Fruit fly (Drosophila melanogaster): Measurements from ENCODE around the gene CG43077.

Gene CG43077

DNA sequence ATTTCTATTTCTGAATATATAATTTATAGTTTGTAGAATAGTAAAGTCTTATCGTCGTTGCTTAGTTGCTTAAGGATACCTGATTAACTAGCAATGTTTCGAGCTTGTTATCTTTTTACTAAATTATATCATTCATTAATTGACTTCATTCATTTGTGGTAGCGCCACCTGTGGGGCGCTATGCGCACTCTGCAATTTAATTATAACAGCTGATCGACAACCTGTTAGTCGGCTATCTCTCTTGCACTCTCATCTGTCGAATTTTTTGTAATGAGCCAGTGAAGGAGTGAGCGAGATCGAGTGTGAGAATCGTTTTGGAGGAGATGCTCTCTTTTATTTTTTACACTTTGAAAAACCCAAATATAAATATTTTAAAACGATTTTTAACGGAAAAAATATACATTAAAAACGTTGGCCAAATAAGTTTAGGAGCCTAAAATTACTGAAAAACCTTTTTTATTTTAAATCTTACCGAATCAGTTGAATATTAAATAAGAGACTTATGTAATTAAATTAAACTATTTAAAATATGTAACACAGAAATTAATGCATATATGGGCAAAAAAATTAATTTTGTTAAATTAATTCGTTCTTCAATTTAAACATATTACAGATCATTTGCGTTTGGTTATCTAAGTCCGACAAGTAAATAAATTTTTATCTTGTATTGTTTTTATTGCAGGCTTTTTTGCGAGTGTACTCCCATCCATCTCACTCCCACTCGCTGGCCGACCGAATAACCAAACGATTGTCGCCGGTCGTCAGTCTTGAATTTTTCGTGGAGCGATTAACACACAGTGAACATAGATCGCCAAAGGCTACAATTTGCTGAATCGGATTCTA, 23.0 kb upstream of the CG43077 start, which contains the start of the genes CG16700 and CG4991 (continued):
- peak; percentile 22 for TF ChIP-seq CG16779 (tag; optimal IDR thresholded peaks at IDR 0.05)
- TF ChIP-seq ss (GFP tag; optimal IDR thresholded peaks at IDR 0.05) = peak; percentile 58 to 82
- TF ChIP-seq Met (GFP tag; optimal IDR thresholded peaks at IDR 0.05) = peak; percentile 70
- peak; percentile 71 for TF ChIP-seq net (GFP tag; optimal IDR thresholded peaks at IDR 0.05)
- TF ChIP-seq Smox (GFP tag; optimal IDR thresholded peaks at IDR 0.05) = peak; percentile 74
- TF ChIP-seq spab (GFP tag; optimal IDR thresholded peaks at IDR 0.05) = peak; percentile 39
- TF ChIP-seq CG11902 (GFP tag; optimal IDR thresholded peaks at IDR 0.05) = peak; percentile 58
- peak; percentile 63 for TF ChIP-seq Sox15 (GFP tag; optimal IDR thresholded peaks at IDR 0.05)
- TF ChIP-seq Gug (GFP tag; IDR thresholded peaks at IDR 0.05) = peak; percentile 45; the same call in 1 of the 2 replicates
- TF ChIP-seq dac (GFP tag; optimal IDR thresholded peaks at IDR 0.05) = no peak
- peak; percentile 46 for TF ChIP-seq CG7368 (GFP tag; optimal IDR thresholded peaks at IDR 0.05)
- peak; percentile 34 for TF ChIP-seq CG10669 (GFP tag; optimal IDR thresholded peaks at IDR 0.05)
- TF ChIP-seq CG15336 (GFP tag; IDR thresholded peaks at IDR 0.05) = peak; percentile 78
- TF ChIP-seq CG6792 (GFP tag; optimal IDR thresholded peaks at IDR 0.05) = peak; percentile 71
- TF ChIP-seq CG11762 (GFP tag; optimal IDR thresholded peaks at IDR 0.05; ENCODE audit: insufficient read depth) = peak; percentile 31
- peak; percentile 57 for TF ChIP-seq CG8319 (GFP tag; optimal IDR thresholded peaks at IDR 0.05)
- no peak for TF ChIP-seq vri (GFP tag; optimal IDR thresholded peaks at IDR 0.05)
- TF ChIP-seq Hr38 (GFP tag; optimal IDR thresholded peaks at IDR 0.05) = no peak
- peak; percentile 69 for TF ChIP-seq acj6 (GFP tag; optimal IDR thresholded peaks at IDR 0.05)
- TF ChIP-seq CG6163 (GFP tag; IDR thresholded peaks at IDR 0.05) = peak; percentile 57; the same call in 2 of the 3 replicates
- peak; percentile 58 for TF ChIP-seq pdm3 (GFP tag; optimal IDR thresholded peaks at IDR 0.05)
- peak; percentile 71 for TF ChIP-seq CG3032 (tag; optimal IDR thresholded peaks at IDR 0.05)
- TF ChIP-seq CG11294 (GFP tag; IDR thresholded peaks at IDR 0.05) = 0 out of 2 replicates have a peak, but pooled peaks have one; percentile 46
- TF ChIP-seq Lpt (GFP tag; optimal IDR thresholded peaks at IDR 0.05) = peak; percentile 55
- peak; percentile 65 for TF ChIP-seq Ets96B (tag; optimal IDR thresholded peaks at IDR 0.05)

DNA sequence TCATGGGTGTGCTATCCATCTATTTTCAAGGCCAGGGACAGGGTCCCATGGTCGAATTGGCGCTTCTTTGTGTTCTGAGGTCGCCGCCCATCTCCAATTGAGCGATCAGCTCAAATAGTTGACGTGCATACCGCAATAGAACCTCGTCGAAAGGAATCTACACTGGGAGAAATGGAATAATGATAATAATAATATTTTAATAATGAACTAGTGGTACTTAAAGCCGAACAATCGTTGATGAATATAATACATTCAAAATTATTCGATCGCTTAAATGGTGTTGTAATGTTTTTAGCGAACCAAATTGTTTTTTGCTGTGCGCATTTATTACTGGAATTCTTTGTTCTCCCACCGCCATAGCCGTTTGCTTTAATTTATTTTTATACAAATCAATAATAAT, 22.3 kb upstream of the CG43077 start:
- TF ChIP-seq Gug (GFP tag; IDR thresholded peaks at IDR 0.05) = 0 out of 2 replicates have a peak, but pooled peaks have one; percentile 15
- no peak for TF ChIP-seq acj6 (GFP tag; optimal IDR thresholded peaks at IDR 0.05)
- TF ChIP-seq CG32006 (GFP tag; optimal IDR thresholded peaks at IDR 0.05) = peak; percentile 1
- TF ChIP-seq Hr39 (GFP tag; optimal IDR thresholded peaks at IDR 0.05) = no peak
- TF ChIP-seq fd85E (GFP tag; optimal IDR thresholded peaks at IDR 0.05) = no peak
- no peak for TF ChIP-seq CG10669 (GFP tag; optimal IDR thresholded peaks at IDR 0.05)
- TF ChIP-seq eg (GFP tag; IDR thresholded peaks at IDR 0.05) = peak; percentile 40; the same call in 1 of the 3 replicates
- peak; percentile 6 for TF ChIP-seq CG10631 (GFP tag; optimal IDR thresholded peaks at IDR 0.05)
- TF ChIP-seq OdsH (GFP tag; optimal IDR thresholded peaks at IDR 0.05) = no peak
- TF ChIP-seq CG6854 (GFP tag; optimal IDR thresholded peaks at IDR 0.05) = no peak
- peak; percentile 18 for TF ChIP-seq achi (GFP tag; optimal IDR thresholded peaks at IDR 0.05)
- no peak for TF ChIP-seq salr (GFP tag; optimal IDR thresholded peaks at IDR 0.05)
- 0 out of 2 replicates have a peak, but pooled peaks have one; percentile 25 for TF ChIP-seq CG15336 (GFP tag; IDR thresholded peaks at IDR 0.05)
- TF ChIP-seq vri (GFP tag; optimal IDR thresholded peaks at IDR 0.05) = no peak
- TF ChIP-seq lz (GFP tag; optimal IDR thresholded peaks at IDR 0.05) = peak; percentile 13
- peak; percentile 38 for TF ChIP-seq svp (GFP tag)
- peak; percentile 24 for TF ChIP-seq topi (GFP tag; optimal IDR thresholded peaks at IDR 0.05)

dm6 chrX:17087575-17087974, 19.3 kb upstream of the CG43077 start, which contains the start of gene CG8945:
Gene CG8945, minus strand, starts transcription at chrX:17087675.
- TF ChIP-seq svp (GFP tag) (peak; percentile 27), Ets21C (GFP tag; optimal IDR thresholded peaks at IDR 0.05) (no peak)

Measured in whole organism, prepupa.